Worm (Caenorhabditis elegans) whole organism, L3 larva: ENCODE measurements around the gene C04E12.5.

Source experiments
- ceh-28 ChIP-seq: fragments of 150-350 bp; optimal IDR thresholded peaks from 2 replicates; lab custom pipeline; 2014; ENCODE audit warnings: missing biosample characterization, missing genetic modification reagents, missing genetic modification characterization
- ceh-82 ChIP-seq: fragments of 150-350 bp; optimal IDR thresholded peaks from 2 replicates; lab custom pipeline; 2014; ENCODE audit warnings: missing biosample characterization, missing genetic modification characterization
- elt-1 ChIP-seq: fragments of 150-350 bp; optimal IDR thresholded peaks from 2 replicates; lab custom pipeline; 2014; ENCODE audit warnings: missing biosample characterization, missing genetic modification characterization
- lin-15B ChIP-seq: fragments of 150-350 bp; optimal IDR thresholded peaks from 2 replicates; lab custom pipeline; 2014; ENCODE audit warnings: missing biosample characterization, missing genetic modification characterization
- nfya-1 ChIP-seq: sonication (generic microtip); optimal IDR thresholded peaks from 2 replicates; lab custom pipeline; 2017; ENCODE audit warnings: missing genetic modification characterization, mild to moderate bottlenecking, missing compliant biosample characterization, antibody characterized with exemption, moderate library complexity; ENCODE audit not compliant: insufficient read depth
- nhr-25 ChIP-seq: sonication (generic microtip); optimal IDR thresholded peaks from 2 replicates; lab custom pipeline; 2017; ENCODE audit warnings: missing biosample characterization, missing genetic modification characterization
- nhr-76 ChIP-seq: fragments of 150-350 bp; sonication (generic microtip); optimal IDR thresholded peaks from 5 replicates; lab custom pipeline; 2014; ENCODE audit warnings: missing biosample characterization, missing genetic modification characterization
- skn-1 ChIP-seq: fragments of 150-350 bp; optimal IDR thresholded peaks from 2 replicates; lab custom pipeline; 2014; ENCODE audit warnings: missing biosample characterization, missing genetic modification characterization

ce11 chrV:3358267-3358666, at the start of gene C04E12.5:
- TF ChIP-seq nhr-76 (tag; lab: Kevin White, UChicago) (no peak), ceh-28 (tag; lab: Kevin White, UChicago) (no peak), elt-1 (tag; lab: Kevin White, UChicago) (no peak), ceh-82 (tag; lab: Kevin White, UChicago) (no peak), skn-1 (tag; lab: Kevin White, UChicago) (no peak), lin-15B (tag; lab: Kevin White, UChicago) (no peak), nhr-25 (tag; lab: Kevin White, UChicago) (no peak), nfya-1 (tag; lab: Kevin White, UChicago) (no peak)
